Worm (Caenorhabditis elegans): ENCODE data around the gene fbxa-12.

fbxa-12 gene

DNA sequence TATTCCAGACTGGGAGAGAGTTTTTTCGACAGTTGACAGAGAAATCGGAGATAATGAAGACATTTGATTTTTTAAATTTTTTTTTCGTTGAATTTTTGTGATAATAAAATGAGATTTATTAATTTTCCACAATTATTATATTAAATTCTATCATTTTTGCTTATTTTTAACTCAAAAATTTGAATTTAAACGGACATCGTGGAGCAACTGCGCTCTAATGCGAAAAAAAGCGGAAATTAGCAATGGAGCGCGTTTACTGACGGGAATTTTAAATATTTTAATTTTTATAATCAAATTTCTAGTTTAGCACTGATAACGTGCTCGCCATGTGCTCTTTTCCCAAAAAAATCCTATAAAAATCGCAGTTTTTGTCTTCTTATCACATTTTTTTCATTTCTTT lies 8.4 kb upstream of the fbxa-12 start, which contains the start of gene C39B5.14:
C39B5.14 (plus strand) TSS at position 301 of the 400 bp plus-strand sequence.
- TF ChIP-seq nhr-12 (tag; optimal IDR thresholded peaks at IDR 0.05) (no peak), unc-39 (tag; optimal IDR thresholded peaks at IDR 0.05) (no peak), skn-1 (tag; optimal IDR thresholded peaks at IDR 0.05) (no peak), peb-1 (tag; optimal IDR thresholded peaks at IDR 0.05) (no peak), nhr-23 (tag; optimal IDR thresholded peaks at IDR 0.05) (no peak), ztf-11 (tag; optimal IDR thresholded peaks at IDR 0.05) (no peak), nhr-6 (tag; optimal IDR thresholded peaks at IDR 0.05) (no peak), ceh-82 (tag; optimal IDR thresholded peaks at IDR 0.05) (no peak), ceh-16 (tag; optimal IDR thresholded peaks at IDR 0.05) (no peak), ZK546.5 (tag; optimal IDR thresholded peaks at IDR 0.05) (no peak), sma-3 (GFP tag; optimal IDR thresholded peaks at IDR 0.05) (no peak), nhr-25 (tag; optimal IDR thresholded peaks at IDR 0.05) (no peak)

DNA sequence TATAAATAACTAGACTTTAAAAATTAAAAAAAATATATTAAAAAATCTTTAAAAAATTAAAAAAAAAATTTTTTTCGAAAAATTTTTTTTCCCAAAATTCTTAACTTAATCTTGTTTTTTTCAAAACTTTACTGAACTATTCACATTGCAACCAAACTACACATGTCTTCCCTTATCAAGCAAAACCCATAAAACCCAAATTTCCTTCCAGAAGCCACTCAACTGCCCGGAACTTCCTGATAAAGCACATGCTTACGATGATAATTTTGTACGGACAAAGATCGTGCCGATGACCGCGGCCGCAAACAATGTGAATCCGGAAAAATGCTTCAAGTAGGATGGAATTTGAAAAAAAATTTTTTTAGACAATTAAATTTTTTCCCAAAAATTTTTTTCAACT lies 7.2 kb upstream of the fbxa-12 start:
- TF ChIP-seq fos-1 (tag; optimal IDR thresholded peaks at IDR 0.05) (peak; percentile 43), unc-39 (tag; optimal IDR thresholded peaks at IDR 0.05) (no peak), blmp-1 (tag; optimal IDR thresholded peaks at IDR 0.05; ENCODE audit: insufficient read depth) (no peak), unc-62 (GFP tag; optimal IDR thresholded peaks at IDR 0.05) (no peak)

DNA sequence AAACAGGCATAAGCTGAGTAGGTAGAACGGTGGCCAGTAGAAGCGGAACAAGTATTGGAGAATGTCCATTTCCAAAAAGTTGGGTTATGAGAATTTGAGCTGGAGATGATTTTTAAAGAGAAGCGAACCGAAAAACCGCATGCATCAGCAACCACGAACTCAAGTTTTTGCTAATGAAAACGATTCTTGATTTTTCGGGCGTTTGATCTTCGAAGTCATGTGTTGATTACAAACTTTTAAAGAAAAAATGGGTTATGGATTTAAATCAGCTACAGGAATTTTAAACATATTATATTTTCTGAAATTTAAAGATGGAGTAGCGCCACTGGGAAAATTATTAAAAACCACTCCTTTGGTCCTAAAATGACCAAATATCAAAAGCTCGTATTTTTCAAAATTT lies 4.4 kb downstream of the fbxa-12 start, which contains the start of gene srd-65:
srd-65 (minus strand) TSS at position 101 of the 400 bp plus-strand sequence.
- TF ChIP-seq nhr-11 (tag; optimal IDR thresholded peaks at IDR 0.05): no peak
- TF ChIP-seq ztf-4 (tag; optimal IDR thresholded peaks at IDR 0.05): no peak
- no peak for TF ChIP-seq dmd-4 (tag; optimal IDR thresholded peaks at IDR 0.05)
- no peak for TF ChIP-seq snpc-4 (tag; optimal IDR thresholded peaks at IDR 0.05)
- no peak for TF ChIP-seq mab-5 (tag; optimal IDR thresholded peaks at IDR 0.05)
- no peak for TF ChIP-seq peb-1 (tag; optimal IDR thresholded peaks at IDR 0.05)
- TF ChIP-seq nhr-23 (tag; optimal IDR thresholded peaks at IDR 0.05): no peak
- no peak for TF ChIP-seq unc-62 (GFP tag; optimal IDR thresholded peaks at IDR 0.05)
- no peak for TF ChIP-seq gmeb-1 (tag; optimal IDR thresholded peaks at IDR 0.05)
- TF ChIP-seq nhr-6 (tag; optimal IDR thresholded peaks at IDR 0.05): no peak
- TF ChIP-seq blmp-1 (tag; optimal IDR thresholded peaks at IDR 0.05; ENCODE audit: insufficient read depth): no peak
- TF ChIP-seq skn-1 (tag; optimal IDR thresholded peaks at IDR 0.05): no peak

DNA sequence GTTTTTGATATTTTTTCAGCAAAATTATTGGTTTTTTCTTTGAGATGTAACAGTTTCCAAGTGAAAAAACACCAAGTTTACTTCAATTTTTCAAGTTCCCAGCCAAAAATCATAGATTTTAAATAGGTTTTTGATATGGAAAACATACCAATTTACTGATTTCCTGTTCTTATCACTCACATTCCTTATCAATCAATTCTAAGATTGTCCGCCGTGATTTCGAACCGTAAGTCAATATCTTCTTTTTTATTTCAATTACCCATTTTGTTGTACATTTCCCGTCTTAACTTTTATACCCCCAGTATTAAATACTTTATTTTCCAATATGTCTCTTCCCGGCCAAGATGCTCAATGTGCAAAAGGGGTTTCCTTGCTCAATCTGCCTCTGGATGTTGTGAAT lies 5.0 kb downstream of the fbxa-12 start, which contains the start of gene fbxa-38:
fbxa-38 (plus strand) TSS at position 195 of the 400 bp plus-strand sequence.
- TF ChIP-seq fos-1 (tag; optimal IDR thresholded peaks at IDR 0.05): peak; percentile 18
- TF ChIP-seq aly-2 (tag; optimal IDR thresholded peaks at IDR 0.05): no peak

DNA sequence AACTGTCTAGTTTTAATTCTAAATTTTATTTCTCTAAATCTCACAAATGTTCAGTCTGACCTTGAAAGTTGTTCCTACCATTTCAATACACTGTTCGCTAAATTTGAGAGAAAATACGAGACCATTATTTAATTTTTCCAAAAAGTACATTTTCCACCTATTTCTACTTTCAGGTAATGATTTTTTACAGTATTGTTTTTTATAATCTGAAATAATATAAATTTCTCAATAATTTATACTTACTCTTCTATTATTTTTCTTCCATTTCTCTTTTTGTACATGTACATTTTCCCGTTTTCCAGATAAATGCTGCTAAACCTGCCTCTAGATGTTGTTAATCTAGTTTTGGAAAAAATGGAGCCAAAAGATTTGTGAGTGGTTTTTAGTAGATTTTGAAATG lies 7.9 kb downstream of the fbxa-12 start, which contains the start of gene fbxa-62:
fbxa-62 (plus strand) TSS at position 301 of the 400 bp plus-strand sequence.
- TF ChIP-seq ceh-16 (tag; optimal IDR thresholded peaks at IDR 0.05) (no peak), mbf-1 (tag; optimal IDR thresholded peaks at IDR 0.05) (no peak), aly-2 (tag; optimal IDR thresholded peaks at IDR 0.05) (no peak), skn-1 (tag; optimal IDR thresholded peaks at IDR 0.05) (no peak), lin-11 (tag; optimal IDR thresholded peaks at IDR 0.05) (no peak), egl-27 (tag; optimal IDR thresholded peaks at IDR 0.05) (no peak), nhr-25 (tag; optimal IDR thresholded peaks at IDR 0.05) (no peak), nhr-6 (tag; optimal IDR thresholded peaks at IDR 0.05) (no peak), crh-2 (tag; optimal IDR thresholded peaks at IDR 0.05) (no peak), blmp-1 (tag; optimal IDR thresholded peaks at IDR 0.05; ENCODE audit: insufficient read depth) (no peak), unc-39 (tag; optimal IDR thresholded peaks at IDR 0.05) (no peak)

DNA sequence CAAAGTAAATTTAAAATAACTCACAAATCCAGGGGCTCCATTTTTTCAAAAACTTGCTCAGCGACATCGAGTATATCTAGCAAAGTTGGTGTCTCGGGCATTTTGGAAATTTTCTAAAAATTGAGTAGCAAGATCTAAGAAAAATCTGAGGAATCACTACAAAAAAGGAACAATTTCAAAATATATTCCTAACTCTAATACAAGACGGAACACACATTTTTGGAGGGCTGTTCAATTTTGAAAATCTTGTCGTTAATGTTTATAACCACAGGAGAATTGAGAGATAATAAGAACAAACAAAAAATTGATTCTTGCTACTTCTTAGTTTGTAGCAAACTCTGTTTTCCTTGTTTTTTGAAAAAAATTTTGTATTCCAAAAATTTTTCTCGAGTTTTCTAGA lies 12.9 kb downstream of the fbxa-12 start, which contains the start of gene fbxa-47:
fbxa-47 (minus strand) TSS at position 101 of the 400 bp plus-strand sequence.
- no peak for TF ChIP-seq aly-2 (tag; optimal IDR thresholded peaks at IDR 0.05)
- TF ChIP-seq ztf-1 (GFP tag; conservative IDR thresholded peaks at IDR 0.05): no peak
- no peak for TF ChIP-seq elt-1 (tag; optimal IDR thresholded peaks at IDR 0.05)
- no peak for TF ChIP-seq nhr-6 (tag; optimal IDR thresholded peaks at IDR 0.05)
- TF ChIP-seq R02D3.7 (tag; optimal IDR thresholded peaks at IDR 0.05): no peak
- TF ChIP-seq ceh-82 (tag; optimal IDR thresholded peaks at IDR 0.05): no peak
- TF ChIP-seq F13H6.1 (tag; optimal IDR thresholded peaks at IDR 0.05): no peak
- TF ChIP-seq fos-1 (tag; optimal IDR thresholded peaks at IDR 0.05): no peak
- no peak for TF ChIP-seq elt-3 (tag; optimal IDR thresholded peaks at IDR 0.05)
- no peak for TF ChIP-seq ZK546.5 (tag; optimal IDR thresholded peaks at IDR 0.05)
- TF ChIP-seq nhr-237 (tag; optimal IDR thresholded peaks at IDR 0.05): no peak
- TF ChIP-seq sem-4 (tag; optimal IDR thresholded peaks at IDR 0.05): no peak
- no peak for TF ChIP-seq sma-9 (GFP tag; optimal IDR thresholded peaks at IDR 0.05)
- no peak for TF ChIP-seq sma-9 (tag; optimal IDR thresholded peaks at IDR 0.05)
- no peak for TF ChIP-seq nhr-25 (tag; optimal IDR thresholded peaks at IDR 0.05)
- no peak for TF ChIP-seq skn-1 (tag; optimal IDR thresholded peaks at IDR 0.05)
- TF ChIP-seq nhr-12 (tag; optimal IDR thresholded peaks at IDR 0.05): no peak
- TF ChIP-seq mab-5 (tag; optimal IDR thresholded peaks at IDR 0.05): no peak
- TF ChIP-seq nhr-10 (tag; optimal IDR thresholded peaks at IDR 0.05): no peak
- no peak for TF ChIP-seq lin-11 (tag; optimal IDR thresholded peaks at IDR 0.05)
- no peak for TF ChIP-seq sma-3 (GFP tag; optimal IDR thresholded peaks at IDR 0.05)
